Worm (Caenorhabditis elegans): ENCODE results near the gene T16A9.5.

The T16A9.5 gene

ce11 chrV:14252025-14252424, 37.0 kb upstream of the T16A9.5 start, which contains the start of gene K02E11.5:
TSS of gene K02E11.5 (plus strand) at chrV:14252325.
- TF ChIP-seq pqm-1 (tag; optimal IDR thresholded peaks at IDR 0.05) (no peak), ceh-9 (tag; optimal IDR thresholded peaks at IDR 0.05) (no peak), egl-5 (tag; optimal IDR thresholded peaks at IDR 0.05) (no peak), ceh-16 (tag; optimal IDR thresholded peaks at IDR 0.05) (no peak), nhr-43 (tag; optimal IDR thresholded peaks at IDR 0.05; ENCODE audit: poor library complexity, severe bottlenecking) (no peak), fos-1 (tag; optimal IDR thresholded peaks at IDR 0.05) (no peak), fkh-2 (tag; optimal IDR thresholded peaks at IDR 0.05) (no peak), ztf-4 (tag; optimal IDR thresholded peaks at IDR 0.05) (no peak), lsy-12 (tag; optimal IDR thresholded peaks at IDR 0.05) (no peak), R02D3.7 (tag; optimal IDR thresholded peaks at IDR 0.05) (no peak), jun-1 (tag; optimal IDR thresholded peaks at IDR 0.05) (no peak), snpc-4 (tag; optimal IDR thresholded peaks at IDR 0.05) (no peak), tbx-2 (tag; optimal IDR thresholded peaks at IDR 0.05) (no peak), hmg-11 (tag; optimal IDR thresholded peaks at IDR 0.05) (no peak), eor-1 (tag; optimal IDR thresholded peaks at IDR 0.05) (no peak), nfya-1 (tag; optimal IDR thresholded peaks at IDR 0.05; ENCODE audit: insufficient read depth) (no peak)

- TF ChIP-seq skn-1 (tag; optimal IDR thresholded peaks at IDR 0.05) (no peak), snpc-4 (tag; optimal IDR thresholded peaks at IDR 0.05) (no peak), lsy-12 (tag; optimal IDR thresholded peaks at IDR 0.05) (no peak), nhr-11 (tag; optimal IDR thresholded peaks at IDR 0.05) (no peak), nhr-67 (tag; optimal IDR thresholded peaks at IDR 0.05) (no peak), nhr-77 (tag; optimal IDR thresholded peaks at IDR 0.05) (no peak), ztf-11 (tag; optimal IDR thresholded peaks at IDR 0.05) (no peak), eor-1 (tag; optimal IDR thresholded peaks at IDR 0.05) (no peak), elt-3 (tag; optimal IDR thresholded peaks at IDR 0.05) (no peak), nhr-28 (tag; optimal IDR thresholded peaks at IDR 0.05) (no peak), ama-1 (optimal IDR thresholded peaks at IDR 0.05) (no peak), R02D3.7 (tag; optimal IDR thresholded peaks at IDR 0.05) (no peak), fkh-2 (tag; optimal IDR thresholded peaks at IDR 0.05) (no peak), nhr-12 (tag; optimal IDR thresholded peaks at IDR 0.05) (no peak), mdl-1 (tag; optimal IDR thresholded peaks at IDR 0.05) (no peak), aly-2 (tag; optimal IDR thresholded peaks at IDR 0.05) (no peak), unc-62 (GFP tag; optimal IDR thresholded peaks at IDR 0.05) (no peak), ZK546.5 (tag; optimal IDR thresholded peaks at IDR 0.05) (no peak), zag-1 (tag; optimal IDR thresholded peaks at IDR 0.05) (no peak), ceh-28 (tag; optimal IDR thresholded peaks at IDR 0.05) (no peak)
Observed at ce11 chrV:14248654-14249053, 33.6 kb upstream of the T16A9.5 start, which contains the start of gene K02E11.6. TSS of gene K02E11.6 (plus strand) at chrV:14248802.

ce11 chrV:14248025-14248424, 33.0 kb upstream of the T16A9.5 start, which contains the start of gene K02E11.4:
TSS of gene K02E11.4 (minus strand) at chrV:14248125.
- no peak for TF ChIP-seq eor-1 (tag; optimal IDR thresholded peaks at IDR 0.05)
- TF ChIP-seq fkh-10 (GFP tag; optimal IDR thresholded peaks at IDR 0.05) = no peak
- no peak for TF ChIP-seq unc-39 (tag; optimal IDR thresholded peaks at IDR 0.05)
- TF ChIP-seq pqm-1 (tag; optimal IDR thresholded peaks at IDR 0.05) = no peak
- no peak for TF ChIP-seq lin-39 (tag; optimal IDR thresholded peaks at IDR 0.05)
- no peak for TF ChIP-seq unc-62 (GFP tag; optimal IDR thresholded peaks at IDR 0.05)
- no peak for TF ChIP-seq sea-2 (GFP tag; optimal IDR thresholded peaks at IDR 0.05)
- no peak for TF ChIP-seq ceh-9 (tag; optimal IDR thresholded peaks at IDR 0.05)
- no peak for TF ChIP-seq nhr-76 (tag; optimal IDR thresholded peaks at IDR 0.05)
- TF ChIP-seq lsy-12 (tag; optimal IDR thresholded peaks at IDR 0.05) = no peak
- no peak for TF ChIP-seq ceh-28 (tag; optimal IDR thresholded peaks at IDR 0.05)
- TF ChIP-seq elt-3 (tag; optimal IDR thresholded peaks at IDR 0.05) = no peak
- no peak for TF ChIP-seq ztf-11 (tag; optimal IDR thresholded peaks at IDR 0.05)
- no peak for TF ChIP-seq egl-5 (tag; optimal IDR thresholded peaks at IDR 0.05)

ce11 chrV:14246761-14247160, 31.8 kb upstream of the T16A9.5 start, which contains the start of gene K02E11.3:
TSS of gene K02E11.3 (minus strand) at chrV:14246861.
- TF ChIP-seq nhr-23 (tag; optimal IDR thresholded peaks at IDR 0.05) (no peak), elt-3 (tag; optimal IDR thresholded peaks at IDR 0.05) (no peak), ceh-9 (tag; optimal IDR thresholded peaks at IDR 0.05) (no peak), elt-2 (tag; optimal IDR thresholded peaks at IDR 0.05) (no peak), tbx-2 (tag; optimal IDR thresholded peaks at IDR 0.05) (no peak), zag-1 (tag; optimal IDR thresholded peaks at IDR 0.05) (no peak), nhr-43 (tag; optimal IDR thresholded peaks at IDR 0.05; ENCODE audit: poor library complexity, severe bottlenecking) (no peak), jun-1 (tag; optimal IDR thresholded peaks at IDR 0.05) (no peak), ama-1 (optimal IDR thresholded peaks at IDR 0.05) (no peak), elt-1 (tag; optimal IDR thresholded peaks at IDR 0.05) (no peak), ceh-28 (tag; optimal IDR thresholded peaks at IDR 0.05) (no peak), lin-15B (tag; optimal IDR thresholded peaks at IDR 0.05) (no peak), ztf-4 (tag; optimal IDR thresholded peaks at IDR 0.05) (no peak)

All from whole organism, L3 larva.